Worm (Caenorhabditis elegans): ENCODE data around the gene col-152.

ce11 chrV:10548981-10549380, 11.7 kb upstream of the col-152 start, which contains the start of gene srd-34:
- no peak for TF ChIP-seq dmd-4 (tag; optimal IDR thresholded peaks at IDR 0.05; ENCODE audit: borderline replicate concordance)
- no peak for TF ChIP-seq madf-2 (tag; optimal IDR thresholded peaks at IDR 0.05)

All from whole organism, late embryonic.